Worm (Caenorhabditis elegans) whole organism, L4 larva: ENCODE results near the gene die-1.

Experiments used
- F49E8.2 ChIP-seq: sonication (generic microtip); optimal IDR thresholded peaks from 2 replicates; lab custom pipeline; 2016; ENCODE audit warnings: missing compliant biosample characterization, mild to moderate bottlenecking, missing genetic modification characterization, borderline replicate concordance
- R02D3.7 ChIP-seq: fragments of 150-350 bp; sonication (generic microtip); optimal IDR thresholded peaks from 3 replicates; lab custom pipeline; 2014; ENCODE audit warnings: missing biosample characterization, missing genetic modification characterization
- aha-1 ChIP-seq: fragments of 150-350 bp; peaks from one replicate; lab custom pipeline; 2014; ENCODE audit warnings: missing biosample characterization, missing genetic modification characterization
- ama-1 ChIP-seq: fragments of 150-350 bp; optimal IDR thresholded peaks from 2 replicates; lab custom pipeline; 2014; ENCODE audit warnings: inconsistent platforms, mixed read lengths
- arid-1 ChIP-seq: fragments of 200-800 bp; sonication (Bioruptor generic); conservative IDR thresholded peaks from 2 replicates; pipeline ENCODE4 v1.3.6; 2022; ENCODE audit warnings: missing genetic modification reagents, missing genetic modification characterization, missing compliant biosample characterization
- ceh-32 ChIP-seq: sonication (generic microtip); optimal IDR thresholded peaks from 2 replicates; lab custom pipeline; 2016; ENCODE audit warnings: mild to moderate bottlenecking, missing genetic modification characterization, missing compliant biosample characterization; ENCODE audit not compliant: poor library complexity
- ceh-44 ChIP-seq: fragments of 200-800 bp; sonication (Bioruptor generic); IDR thresholded peaks from 2 replicates; pipeline ENCODE4 v1.3.6; 2022; ENCODE audit warnings: missing genetic modification reagents, missing genetic modification characterization, missing compliant biosample characterization
- ces-1 ChIP-seq: fragments of 150-350 bp; sonication (generic microtip); optimal IDR thresholded peaks from 4 replicates; lab custom pipeline; 2014; ENCODE audit warnings: missing biosample characterization, missing genetic modification reagents, missing genetic modification characterization
- cey-2 ChIP-seq: sonication (generic microtip); optimal IDR thresholded peaks from 3 replicates; lab custom pipeline; 2017; ENCODE audit warnings: missing genetic modification characterization, mild to moderate bottlenecking, missing compliant biosample characterization, antibody characterized with exemption, borderline replicate concordance; ENCODE audit not compliant: insufficient read depth
- ctbp-1 ChIP-seq: fragments of 200-800 bp; sonication (Bioruptor generic); IDR thresholded peaks from 2 replicates; pipeline ENCODE4 v1.3.6; 2022; ENCODE audit warnings: missing genetic modification reagents, missing genetic modification characterization, missing compliant biosample characterization
- daf-12 ChIP-seq: fragments of 150-350 bp; optimal IDR thresholded peaks from 2 replicates; lab custom pipeline; 2014; ENCODE audit warnings: missing biosample characterization, missing genetic modification reagents, missing genetic modification characterization
- dmd-6 ChIP-seq: fragments of 200-800 bp; sonication (Bioruptor generic); IDR thresholded peaks from 2 replicates; pipeline ENCODE4 v1.3.6; 2022; ENCODE audit warnings: missing genetic modification reagents, missing genetic modification characterization, missing compliant biosample characterization
- dmd-8 ChIP-seq: fragments of 200-800 bp; sonication (Bioruptor generic); IDR thresholded peaks from 2 replicates; pipeline ENCODE4 v1.3.6; 2022; ENCODE audit warnings: missing genetic modification characterization, missing compliant biosample characterization
- dpl-1 ChIP-seq: fragments of 150-350 bp; optimal IDR thresholded peaks from 2 replicates; lab custom pipeline; 2014; ENCODE audit warnings: missing biosample characterization, missing genetic modification reagents, missing genetic modification characterization
- fkh-10 ChIP-seq: fragments of 150-350 bp; optimal IDR thresholded peaks from 2 replicates; lab custom pipeline; 2014; ENCODE audit warnings: missing biosample characterization, missing genetic modification reagents, missing genetic modification characterization
- hif-1 ChIP-seq, 2 experiments: sonication (generic microtip); optimal IDR thresholded peaks; 2 replicates each; lab custom pipeline; 2016 to 2017; ENCODE audit warnings: missing compliant biosample characterization in 2 of 2, missing genetic modification characterization in 2 of 2, missing genetic modification reagents in 2 of 2, missing genotype in 2 of 2, mild to moderate bottlenecking in 1 of 2
- hmg-1.1 ChIP-seq: fragments of 200-800 bp; sonication (Bioruptor generic); IDR thresholded peaks from 2 replicates; pipeline ENCODE4 v1.3.6; 2022; ENCODE audit warnings: missing genetic modification reagents, missing genetic modification characterization, missing compliant biosample characterization
- lin-13 ChIP-seq: fragments of 150-350 bp; optimal IDR thresholded peaks from 2 replicates; lab custom pipeline; 2014; ENCODE audit warnings: missing biosample characterization, missing genetic modification reagents, missing genetic modification characterization
- lin-15B ChIP-seq: fragments of 150-350 bp; sonication (generic microtip); optimal IDR thresholded peaks from 3 replicates; lab custom pipeline; 2014; ENCODE audit warnings: missing biosample characterization, missing genetic modification characterization
- lin-29 ChIP-seq: fragments of 200-800 bp; sonication (Bioruptor generic); IDR thresholded peaks from 2 replicates; pipeline ENCODE4 v1.3.6; 2022; ENCODE audit warnings: missing genetic modification reagents, missing genetic modification characterization, missing compliant biosample characterization
- lin-38 ChIP-seq: fragments of 200-800 bp; sonication (Bioruptor generic); IDR thresholded peaks from 2 replicates; pipeline ENCODE4 v1.3.6; 2022; ENCODE audit warnings: missing genetic modification reagents, missing genetic modification characterization, missing compliant biosample characterization
- lsy-2 ChIP-seq, 2 experiments: fragments of 150-350 bp in 1 of 2; sonication (generic microtip) in 1 of 2; optimal IDR thresholded peaks; 2 replicates each; lab custom pipeline; 2014 to 2017; ENCODE audit warnings: missing biosample characterization in 2 of 2, missing genetic modification characterization in 2 of 2
- madf-5 ChIP-seq, 2 experiments: fragments of 200-800 bp; sonication (Bioruptor generic); IDR thresholded peaks; 2 replicates each; pipeline ENCODE4 v1.3.6; 2022; ENCODE audit warnings: missing compliant biosample characterization in 2 of 2, missing genetic modification characterization in 2 of 2
- mep-1 ChIP-seq: fragments of 150-350 bp; sonication (generic microtip); optimal IDR thresholded peaks from 3 replicates; lab custom pipeline; 2014; ENCODE audit warnings: missing biosample characterization, missing genetic modification characterization
- mes-2 ChIP-seq: sonication (generic microtip); optimal IDR thresholded peaks from 2 replicates; lab custom pipeline; 2016; ENCODE audit warnings: missing genotype, mild to moderate bottlenecking, missing genetic modification characterization, missing compliant biosample characterization; ENCODE audit not compliant: poor library complexity, severe bottlenecking
- mxl-2 ChIP-seq: fragments of 200-800 bp; sonication (Bioruptor generic); conservative IDR thresholded peaks from 2 replicates; pipeline ENCODE4 v1.3.6; 2022; ENCODE audit warnings: missing genetic modification reagents, missing genetic modification characterization, missing compliant biosample characterization
- nhr-6 ChIP-seq: fragments of 150-350 bp; optimal IDR thresholded peaks from 2 replicates; lab custom pipeline; 2014; ENCODE audit warnings: missing biosample characterization, missing genetic modification characterization
- pha-4 ChIP-seq, 2 experiments: fragments of 150-350 bp in 1 of 2; fragments of 200-800 bp in 1 of 2; sonication (Bioruptor generic) in 1 of 2; IDR thresholded peaks in 1 of 2; optimal IDR thresholded peaks in 1 of 2; 2 replicates each; pipeline versions ENCODE4 v1.3.6 to Lab custom; 2014 to 2022; ENCODE audit warnings: missing genetic modification characterization in 2 of 2, missing genetic modification reagents in 2 of 2, missing biosample characterization in 1 of 2, missing compliant biosample characterization in 1 of 2
- php-3 ChIP-seq: fragments of 200-800 bp; sonication (Bioruptor generic); IDR thresholded peaks from 2 replicates; pipeline ENCODE4 v1.3.6; 2022; ENCODE audit warnings: missing genetic modification reagents, missing genetic modification characterization, missing compliant biosample characterization
- spr-1 ChIP-seq: sonication (generic microtip); optimal IDR thresholded peaks from 2 replicates; lab custom pipeline; 2016; ENCODE audit warnings: mild to moderate bottlenecking, missing genetic modification characterization, missing compliant biosample characterization
- spr-3 ChIP-seq: fragments of 200-800 bp; sonication (Bioruptor generic); optimal IDR thresholded peaks from 2 replicates; lab custom pipeline; 2018; ENCODE audit warnings: mild to moderate bottlenecking, missing genetic modification characterization, missing compliant biosample characterization
- tag-97 ChIP-seq: fragments of 200-800 bp; sonication (Bioruptor generic); IDR thresholded peaks from 2 replicates; pipeline ENCODE4 v1.3.6; 2022; ENCODE audit warnings: missing genetic modification characterization, missing compliant biosample characterization
- tra-1 ChIP-seq: fragments of 200-800 bp; sonication (Bioruptor generic); IDR thresholded peaks from 2 replicates; pipeline ENCODE4 v1.3.6; 2022; ENCODE audit warnings: missing genetic modification reagents, missing genetic modification characterization, missing compliant biosample characterization
- unc-39 ChIP-seq: sonication (generic microtip); optimal IDR thresholded peaks from 2 replicates; lab custom pipeline; 2017; ENCODE audit warnings: missing biosample characterization, missing genetic modification characterization
- unc-62 ChIP-seq, 3 experiments: fragments of 150-350 bp in 1 of 3; sonication (generic microtip); optimal IDR thresholded peaks in 2 of 3; peaks in 1 of 3; 1 replicate in 1 of 3; 2 replicates in 2 of 3; lab custom pipeline; 2014 to 2017; ENCODE audit warnings: missing biosample characterization in 3 of 3, missing genetic modification characterization in 3 of 3, missing genetic modification reagents in 3 of 3, missing genotype in 1 of 3
- vab-7 ChIP-seq: fragments of 200-800 bp; sonication (Bioruptor generic); IDR thresholded peaks from 2 replicates; pipeline ENCODE4 v1.3.6; 2022; ENCODE audit warnings: missing genetic modification reagents, missing genetic modification characterization, missing compliant biosample characterization
- zfp-2 ChIP-seq: sonication (generic microtip); optimal IDR thresholded peaks from 2 replicates; lab custom pipeline; 2016; ENCODE audit warnings: mild to moderate bottlenecking, missing genetic modification characterization, missing compliant biosample characterization

The die-1 gene

ce11 chrII:10103212-10103611 lies 35.5 kb upstream of the die-1 start:
- TF ChIP-seq lin-29 (GFP tag; lab: Robert Waterston, UW) (no peak), lin-15B (tag; lab: Kevin White, UChicago) (no peak), ceh-44 (GFP tag; lab: Robert Waterston, UW) (no peak), lin-38 (GFP tag; lab: Robert Waterston, UW) (no peak), spr-1 (tag; lab: Kevin White, UChicago) (no peak), unc-39 (tag; lab: Kevin White, UChicago) (no peak), tag-97 (no peak)

- TF ChIP-seq vab-7, result no peak
- TF ChIP-seq hif-1 (tag; optimal IDR thresholded peaks at IDR 0.05; lab: Kevin White, UChicago), result no peak
- TF ChIP-seq tra-1 (GFP tag; lab: Robert Waterston, UW), result no peak
- TF ChIP-seq dmd-8 (GFP tag; lab: Robert Waterston, UW), result no peak
- TF ChIP-seq pha-4 (GFP tag; IDR thresholded peaks at IDR 0.05; lab: Robert Waterston, UW), result no peak
- peak; percentile 65 for TF ChIP-seq pha-4 (tag; optimal IDR thresholded peaks at IDR 0.05; lab: Kevin White, UChicago)
- TF ChIP-seq ctbp-1 (GFP tag; lab: Robert Waterston, UW), result no peak
- TF ChIP-seq F49E8.2 (tag; lab: Kevin White, UChicago), result no peak
- no peak for TF ChIP-seq ama-1 (lab: Kevin White, UChicago)
- no peak for TF ChIP-seq lin-13 (GFP tag; lab: Kevin White, UChicago)
- no peak for TF ChIP-seq spr-3 (GFP tag; lab: Kevin White, UChicago)
- TF ChIP-seq dmd-6, result no peak
- no peak for TF ChIP-seq arid-1 (GFP tag; lab: Robert Waterston, UW)
- no peak for TF ChIP-seq ceh-32
- TF ChIP-seq lsy-2 (tag; optimal IDR thresholded peaks at IDR 0.05; lab: Kevin White, UChicago), result peak in 1 of 2 experiments; percentile 66
- no peak for TF ChIP-seq fkh-10 (GFP tag; lab: Kevin White, UChicago)
- TF ChIP-seq daf-12 (tag; lab: Kevin White, UChicago), result no peak
- TF ChIP-seq ceh-44 (GFP tag; lab: Robert Waterston, UW), result no peak
- no peak for TF ChIP-seq madf-5 (GFP tag; IDR thresholded peaks at IDR 0.05; lab: Robert Waterston, UW)
- TF ChIP-seq nhr-6 (tag; lab: Kevin White, UChicago), result peak; percentile 65
- peak; percentile 64 for TF ChIP-seq mes-2 (tag; lab: Kevin White, UChicago)
- no peak for TF ChIP-seq mep-1 (tag; lab: Kevin White, UChicago)
- peak; percentile 12 for TF ChIP-seq dpl-1 (GFP tag; lab: Kevin White, UChicago)
- no peak for TF ChIP-seq lin-15B (tag; lab: Kevin White, UChicago)
- no peak for TF ChIP-seq cey-2 (tag; lab: Kevin White, UChicago)
- TF ChIP-seq php-3 (GFP tag; lab: Robert Waterston, UW), result no peak
- TF ChIP-seq unc-62 (GFP tag; optimal IDR thresholded peaks at IDR 0.05 in 1 of 2; lab: Kevin White, UChicago), result no peak
- TF ChIP-seq unc-62 (tag; optimal IDR thresholded peaks at IDR 0.05; lab: Kevin White, UChicago), result no peak
- peak; percentile 38 for TF ChIP-seq R02D3.7 (tag; lab: Kevin White, UChicago)
- TF ChIP-seq hmg-1.1 (GFP tag; lab: Robert Waterston, UW), result no peak
Observed at ce11 chrII:10099804-10100360, 32.2 kb upstream of the die-1 start, which contains the start of the genes pas-7 and puf-12. Gene pas-7 (minus strand): TSS chrII:10099854. Gene puf-12 (plus strand): TSS chrII:10100310.

- TF ChIP-seq ces-1 (no peak), mxl-2 (GFP tag; lab: Robert Waterston, UW) (no peak), aha-1 (peak; percentile 96), zfp-2 (tag; lab: Kevin White, UChicago) (no peak)
Observed at ce11 chrII:10099072-10099471, 31.4 kb upstream of the die-1 start.
